Fruit fly (Drosophila melanogaster): ENCODE results near the gene ppk19.

The ppk19 gene

dm6 chr3R:29675333-29675732 lies 3.1 kb downstream of the ppk19 start, which contains the start of the genes Bub3 and Cap-D2 (continued):
- no peak for TF ChIP-seq fru (optimal IDR thresholded peaks at IDR 0.05)
- no peak for TF ChIP-seq slou (GFP tag; optimal IDR thresholded peaks at IDR 0.05)
- TF ChIP-seq Vsx1 (GFP tag; optimal IDR thresholded peaks at IDR 0.05), result no peak
- peak; percentile 12 for TF ChIP-seq CG6654 (GFP tag; optimal IDR thresholded peaks at IDR 0.05)
- TF ChIP-seq Jarid2 (GFP tag; optimal IDR thresholded peaks at IDR 0.05), result no peak
- TF ChIP-seq CG18764 (GFP tag; optimal IDR thresholded peaks at IDR 0.05), result no peak
- no peak for TF ChIP-seq CG11560 (tag; IDR thresholded peaks at IDR 0.05)
- peak; percentile 88 for TF ChIP-seq Opbp (GFP tag; IDR thresholded peaks at IDR 0.05; ENCODE audit: partially characterized antibody)
- TF ChIP-seq Scr (GFP tag; IDR thresholded peaks at IDR 0.05; ENCODE audit: partially characterized antibody), result peak; percentile 88
- peak; percentile 73 for TF ChIP-seq CG8089 (GFP tag; optimal IDR thresholded peaks at IDR 0.05)
- TF ChIP-seq her (GFP tag; optimal IDR thresholded peaks at IDR 0.05), result peak; percentile 55
- peak; percentile 67 for TF ChIP-seq pnt (GFP tag; optimal IDR thresholded peaks at IDR 0.05)
- TF ChIP-seq CG6689 (GFP tag; IDR thresholded peaks at IDR 0.05), result peak; percentile 61
- peak; percentile 75 for TF ChIP-seq nmo (GFP tag; optimal IDR thresholded peaks at IDR 0.05)
- TF ChIP-seq gem (tag; optimal IDR thresholded peaks at IDR 0.05), result no peak
- peak; percentile 69 for TF ChIP-seq Abd-B (GFP tag; optimal IDR thresholded peaks at IDR 0.05)
- peak; percentile 76 for TF ChIP-seq Atf6 (GFP tag; IDR thresholded peaks at IDR 0.05)
- TF ChIP-seq CG9876 (GFP tag; optimal IDR thresholded peaks at IDR 0.05), result peak; percentile 56
- TF ChIP-seq CG14050 (GFP tag; IDR thresholded peaks at IDR 0.05), result peak; percentile 70
- TF ChIP-seq bcd (GFP tag; optimal IDR thresholded peaks at IDR 0.05), result peak; percentile 67
- TF ChIP-seq D (optimal IDR thresholded peaks at IDR 0.05), result no peak
- TF ChIP-seq D (GFP tag; optimal IDR thresholded peaks at IDR 0.05), result peak; percentile 51
- TF ChIP-seq YL-1 (GFP tag; optimal IDR thresholded peaks at IDR 0.05), result peak; percentile 41
- peak; percentile 57; the same call in 2 of the 3 replicates for TF ChIP-seq tgo (GFP tag; IDR thresholded peaks at IDR 0.05)
- 0 out of 2 replicates have a peak, but pooled peaks have one; percentile 12 for TF ChIP-seq CG42726 (GFP tag; IDR thresholded peaks at IDR 0.05; ENCODE audit: partially characterized antibody)
- TF ChIP-seq br (optimal IDR thresholded peaks at IDR 0.05), result no peak
- peak; percentile 20 for TF ChIP-seq luna (GFP tag; optimal IDR thresholded peaks at IDR 0.05)
- no peak for TF ChIP-seq CG16779 (GFP tag; IDR thresholded peaks at IDR 0.05)
- no peak for TF ChIP-seq Usf (GFP tag; optimal IDR thresholded peaks at IDR 0.05)
- no peak for TF ChIP-seq Nf-YC (tag; optimal IDR thresholded peaks at IDR 0.05)
- TF ChIP-seq ase (GFP tag; IDR thresholded peaks at IDR 0.05), result peak; percentile 66
- no peak for TF ChIP-seq CG2678 (tag; optimal IDR thresholded peaks at IDR 0.05)
- peak; percentile 86 for TF ChIP-seq HLH4C (GFP tag; IDR thresholded peaks at IDR 0.05; ENCODE audit: partially characterized antibody)
- no peak for TF ChIP-seq yki (optimal IDR thresholded peaks at IDR 0.05)
- peak; percentile 70 for TF ChIP-seq CG14441 (GFP tag; IDR thresholded peaks at IDR 0.05)
- TF ChIP-seq Trl (optimal IDR thresholded peaks at IDR 0.05), result no peak
- TF ChIP-seq Trl (GFP tag; optimal IDR thresholded peaks at IDR 0.05), result peak; percentile 81
- peak; percentile 4 for TF ChIP-seq Sry-β (GFP tag; optimal IDR thresholded peaks at IDR 0.05)
- peak; percentile 76 for TF ChIP-seq CG2116 (GFP tag; optimal IDR thresholded peaks at IDR 0.05)
- TF ChIP-seq h (optimal IDR thresholded peaks at IDR 0.05), result no peak
- no peak for TF ChIP-seq ftz-f1 (GFP tag; optimal IDR thresholded peaks at IDR 0.05)
- TF ChIP-seq ash1 (GFP tag; optimal IDR thresholded peaks at IDR 0.05), result no peak
- peak; percentile 60 for TF ChIP-seq Fer3 (tag; optimal IDR thresholded peaks at IDR 0.05)
- no peak for TF ChIP-seq C15 (GFP tag; IDR thresholded peaks at IDR 0.05)
- no peak; the same call in 1 of the 2 replicates for TF ChIP-seq Drgx (GFP tag; IDR thresholded peaks at IDR 0.05)
- TF ChIP-seq CG15479 (GFP tag; optimal IDR thresholded peaks at IDR 0.05), result no peak
- TF ChIP-seq wdn (GFP tag; IDR thresholded peaks at IDR 0.05), result 0 out of 2 replicates have a peak, but pooled peaks have one; percentile 45
- peak; percentile 58 for TF ChIP-seq Bdp1 (GFP tag; optimal IDR thresholded peaks at IDR 0.05)
- TF ChIP-seq CG13123 (GFP tag; optimal IDR thresholded peaks at IDR 0.05), result peak; percentile 47
- peak; percentile 37 for TF ChIP-seq dm (GFP tag; optimal IDR thresholded peaks at IDR 0.05)
- peak; percentile 70 for TF ChIP-seq shn (GFP tag; optimal IDR thresholded peaks at IDR 0.05)
- TF ChIP-seq ind (GFP tag; optimal IDR thresholded peaks at IDR 0.05), result peak; percentile 78
- peak; percentile 39; the same call in 1 of the 2 replicates for TF ChIP-seq al (GFP tag; IDR thresholded peaks at IDR 0.05)
- TF ChIP-seq unpg (GFP tag; optimal IDR thresholded peaks at IDR 0.05), result peak; percentile 74

Data from whole organism, embryonic.